Fruit fly (Drosophila melanogaster): Measurements from ENCODE around the gene Pgd.

dm6 chrX:2188888-2189287 lies 44.0 kb downstream of the Pgd start, which contains the start of gene Mct1:
- TF ChIP-seq GATAd (GFP tag; optimal IDR thresholded peaks at IDR 0.05) (no peak), pan (optimal IDR thresholded peaks at IDR 0.05) (no peak)

Measured in whole organism, wandering third instar larva.